Worm (Caenorhabditis elegans): ENCODE measurements around the gene dhhc-14.

ce11 chrX:8507053-8507452 lies 45.0 kb upstream of the dhhc-14 start:
- no peak for TF ChIP-seq eor-1 (tag; optimal IDR thresholded peaks at IDR 0.05)
- TF ChIP-seq nhr-25 (tag; optimal IDR thresholded peaks at IDR 0.05) = no peak
- no peak for TF ChIP-seq ztf-4 (tag; optimal IDR thresholded peaks at IDR 0.05)
- TF ChIP-seq snpc-4 (tag; optimal IDR thresholded peaks at IDR 0.05) = no peak
- no peak for TF ChIP-seq unc-62 (GFP tag; optimal IDR thresholded peaks at IDR 0.05)
- no peak for TF ChIP-seq ztf-11 (tag; optimal IDR thresholded peaks at IDR 0.05)
- TF ChIP-seq lin-39 (tag; optimal IDR thresholded peaks at IDR 0.05) = no peak
